Worm (Caenorhabditis elegans): Measurements from ENCODE around the gene lgg-1.

Gene lgg-1

DNA sequence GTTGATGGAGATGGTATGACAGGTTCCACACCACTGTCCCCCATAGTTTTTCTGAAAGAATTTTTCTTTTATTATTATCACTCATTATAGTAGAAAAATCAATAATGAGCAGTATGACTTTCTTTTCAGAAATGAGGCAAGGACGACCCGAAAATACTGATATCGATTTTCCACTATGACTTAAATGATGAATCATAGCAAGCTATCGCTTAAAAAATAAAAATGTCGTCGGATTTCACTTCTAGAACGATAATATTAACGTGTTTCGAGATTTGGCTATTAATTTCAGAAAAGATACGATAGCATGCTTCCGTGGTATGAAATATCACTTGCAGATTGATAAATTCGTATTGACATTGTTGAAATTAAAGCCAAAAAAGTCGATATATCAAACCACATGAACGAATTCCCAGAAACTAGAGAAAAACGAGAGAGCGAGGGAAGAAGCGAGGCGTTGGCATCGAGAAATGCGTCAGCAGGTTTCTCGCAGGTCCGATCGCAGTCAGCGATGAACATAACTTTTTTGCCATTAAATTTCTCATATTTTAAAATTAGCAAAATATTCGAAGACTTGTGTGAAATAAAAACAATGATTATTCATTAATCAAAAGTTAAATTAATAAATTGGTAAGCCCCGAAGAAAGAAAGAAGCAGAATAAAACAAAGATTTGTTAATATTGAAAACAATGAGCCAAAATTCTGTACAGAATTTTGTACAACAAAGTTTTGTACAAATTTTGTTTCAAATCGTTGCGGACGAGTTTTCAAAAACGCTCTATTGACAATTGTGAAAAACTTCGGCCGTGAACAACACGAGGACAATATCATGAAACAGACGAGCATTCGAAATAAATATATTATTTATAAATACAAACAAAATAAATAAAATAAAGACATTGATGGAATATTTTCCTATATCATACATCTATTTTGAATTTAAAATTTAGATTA lies 8.2 kb upstream of the lgg-1 start, which contains the start of gene C32D5.11 (continued):
- TF ChIP-seq D2030.7 (GFP tag; IDR thresholded peaks at IDR 0.05) (0 out of 2 replicates have a peak, but pooled peaks have one; percentile 31), let-607 (tag; optimal IDR thresholded peaks at IDR 0.05) (peak in 1 of 2 experiments; percentile 49), chd-7 (tag; optimal IDR thresholded peaks at IDR 0.05) (no peak), madf-6 (GFP tag; IDR thresholded peaks at IDR 0.05) (no peak), tlf-1 (GFP tag; optimal IDR thresholded peaks at IDR 0.05) (peak; percentile 7), madf-3 (GFP tag; IDR thresholded peaks at IDR 0.05) (no peak), lin-40 (tag; optimal IDR thresholded peaks at IDR 0.05) (peak; percentile 55)

DNA sequence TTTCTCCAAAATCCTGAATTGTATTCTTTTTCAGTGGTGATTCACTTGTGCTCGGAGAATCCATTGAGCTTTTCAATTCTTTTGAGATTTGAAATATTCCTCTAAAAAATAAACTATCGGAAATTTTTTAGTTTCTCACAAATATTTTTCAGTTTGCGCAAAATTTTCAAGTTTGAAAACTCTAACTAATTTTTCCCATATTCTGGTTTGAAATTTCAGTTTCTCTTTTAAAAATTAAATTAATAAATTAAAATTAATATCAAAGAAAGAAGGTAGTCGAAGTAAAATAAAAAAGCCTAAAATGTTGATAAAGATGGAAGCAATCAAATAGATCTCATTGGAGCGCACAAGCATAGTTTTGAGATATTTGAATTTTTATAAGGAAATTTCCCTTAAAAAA lies 4.4 kb upstream of the lgg-1 start, which contains the start of gene C32D5.10:
Gene C32D5.10, minus strand, starts transcription at position 101 of the 400 bp plus-strand sequence.
- TF ChIP-seq ztf-18 (tag; optimal IDR thresholded peaks at IDR 0.05), result no peak
- no peak for TF ChIP-seq ceh-58 (GFP tag; IDR thresholded peaks at IDR 0.05)
- no peak for TF ChIP-seq rcor-1 (GFP tag; IDR thresholded peaks at IDR 0.05)
- TF ChIP-seq die-1 (tag; optimal IDR thresholded peaks at IDR 0.05), result no peak
- TF ChIP-seq let-526 (GFP tag; IDR thresholded peaks at IDR 0.05), result no peak
- no peak for TF ChIP-seq F22D6.2 (tag; optimal IDR thresholded peaks at IDR 0.05)
- no peak for TF ChIP-seq T07F8.4 (tag; optimal IDR thresholded peaks at IDR 0.05)
- no peak for TF ChIP-seq sea-2 (GFP tag; IDR thresholded peaks at IDR 0.05)
- no peak for TF ChIP-seq nfya-2 (GFP tag; IDR thresholded peaks at IDR 0.05)
- TF ChIP-seq lin-35 (GFP tag; optimal IDR thresholded peaks at IDR 0.05), result no peak
- no peak for TF ChIP-seq somi-1 (GFP tag; optimal IDR thresholded peaks at IDR 0.05)
- TF ChIP-seq tbx-9 (tag; optimal IDR thresholded peaks at IDR 0.05; ENCODE audit: borderline replicate concordance), result no peak
- TF ChIP-seq lin-40 (tag; optimal IDR thresholded peaks at IDR 0.05), result no peak
- no peak for TF ChIP-seq nhr-120 (GFP tag; IDR thresholded peaks at IDR 0.05)
- TF ChIP-seq ztf-22 (GFP tag; optimal IDR thresholded peaks at IDR 0.05), result no peak
- no peak for TF ChIP-seq ekl-4 (GFP tag; IDR thresholded peaks at IDR 0.05)
- TF ChIP-seq F52B5.7 (tag; optimal IDR thresholded peaks at IDR 0.05), result no peak
- TF ChIP-seq snpc-4 (GFP tag; optimal IDR thresholded peaks at IDR 0.05), result no peak
- TF ChIP-seq snpc-4 (tag; optimal IDR thresholded peaks at IDR 0.05), result no peak

DNA sequence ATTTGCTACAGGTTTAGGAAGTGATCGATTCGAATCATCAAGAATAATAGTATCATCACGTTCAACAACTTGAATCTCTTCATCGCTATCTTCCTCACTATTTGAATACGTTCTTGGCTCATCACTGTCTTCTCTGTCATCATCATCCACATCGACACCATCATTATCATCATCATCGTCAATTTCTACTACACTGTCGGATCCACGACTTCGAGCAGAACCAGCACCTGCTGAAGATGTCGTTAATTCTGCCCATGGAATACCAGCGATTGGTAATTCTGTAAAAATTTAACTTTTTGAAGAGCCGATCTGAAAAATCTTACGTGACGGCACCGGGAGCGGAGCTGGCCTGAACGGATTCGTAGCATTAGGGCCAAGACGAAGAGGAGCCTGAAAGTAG lies 2.4 kb upstream of the lgg-1 start:
- TF ChIP-seq sea-2 (GFP tag; IDR thresholded peaks at IDR 0.05), result no peak
- TF ChIP-seq ets-4 (GFP tag; optimal IDR thresholded peaks at IDR 0.05), result no peak
- TF ChIP-seq egl-44 (GFP tag; IDR thresholded peaks at IDR 0.05), result no peak
- TF ChIP-seq nhr-120 (GFP tag; IDR thresholded peaks at IDR 0.05), result no peak
- no peak for TF ChIP-seq akir-1 (GFP tag; optimal IDR thresholded peaks at IDR 0.05)
- no peak for TF ChIP-seq lsl-1 (GFP tag; optimal IDR thresholded peaks at IDR 0.05)
- no peak for TF ChIP-seq athp-1 (tag; optimal IDR thresholded peaks at IDR 0.05)
- no peak for TF ChIP-seq nhr-27 (tag; optimal IDR thresholded peaks at IDR 0.05)
- TF ChIP-seq dpff-1 (tag; optimal IDR thresholded peaks at IDR 0.05), result no peak
- TF ChIP-seq attf-6 (GFP tag; IDR thresholded peaks at IDR 0.05), result no peak
- TF ChIP-seq madf-3 (GFP tag; IDR thresholded peaks at IDR 0.05), result no peak
- TF ChIP-seq lir-1 (GFP tag; conservative IDR thresholded peaks at IDR 0.05), result no peak

All from whole organism, young adult.